Fruit fly (Drosophila melanogaster) whole organism, embryonic: ENCODE results near the gene twr.

Experiments
- Bteb2 ChIP-seq: fragments of 200-800 bp; sonication (Bioruptor generic); optimal IDR thresholded peaks from 2 replicates; lab custom pipeline; 2016; ENCODE audit warnings: missing biosample characterization, missing genetic modification characterization
- C15 ChIP-seq: fragments of 200-800 bp; sonication (Bioruptor generic); IDR thresholded peaks from 3 replicates; pipeline ENCODE4 v1.3.6; 2022; ENCODE audit warnings: missing biosample characterization, missing genetic modification characterization
- CG10147 ChIP-seq: fragments of 200-800 bp; sonication (Bioruptor generic); optimal IDR thresholded peaks from 2 replicates; lab custom pipeline; 2019; ENCODE audit warnings: missing biosample characterization, mild to moderate bottlenecking, missing genetic modification characterization, moderate library complexity
- CG10959 ChIP-seq: fragments of 200-800 bp; sonication (Bioruptor generic); IDR thresholded peaks from 2 replicates; pipeline ENCODE4 v1.3.6; 2022; ENCODE audit warnings: missing biosample characterization, missing genetic modification characterization
- CG12299 ChIP-seq: fragments of 200-800 bp; sonication (Bioruptor generic); optimal IDR thresholded peaks from 2 replicates; lab custom pipeline; 2018; ENCODE audit warnings: missing biosample characterization, mild to moderate bottlenecking, missing genetic modification characterization
- CG12769 ChIP-seq: fragments of 200-800 bp; sonication (Bioruptor generic); optimal IDR thresholded peaks from 2 replicates; lab custom pipeline; 2019; ENCODE audit warnings: missing biosample characterization, mild to moderate bottlenecking, missing genetic modification characterization, moderate library complexity
- CG13287 ChIP-seq: fragments of 200-800 bp; sonication (Bioruptor generic); IDR thresholded peaks from 2 replicates; pipeline ENCODE4 v1.3.6; 2022; ENCODE audit warnings: missing biosample characterization, missing genetic modification characterization; ENCODE audit not compliant: partially characterized antibody
- CG1529 ChIP-seq: fragments of 200-800 bp; sonication (Bioruptor generic); optimal IDR thresholded peaks from 3 replicates; lab custom pipeline; 2018; ENCODE audit warnings: missing biosample characterization, missing genetic modification characterization
- CG17186 ChIP-seq: fragments of 200-800 bp; sonication (Bioruptor generic); optimal IDR thresholded peaks from 3 replicates; lab custom pipeline; 2017; ENCODE audit warnings: missing biosample characterization, missing genetic modification reagents, missing genetic modification characterization
- CG17385 ChIP-seq: fragments of 200-800 bp; sonication (Bioruptor generic); optimal IDR thresholded peaks from 3 replicates; lab custom pipeline; 2018; ENCODE audit warnings: missing biosample characterization, mild to moderate bottlenecking, missing genetic modification characterization
- CG18764 ChIP-seq: fragments of 200-800 bp; sonication (Bioruptor generic); optimal IDR thresholded peaks from 3 replicates; lab custom pipeline; 2016; ENCODE audit warnings: missing biosample characterization, missing genetic modification characterization
- CG30431 ChIP-seq: fragments of 200-800 bp; sonication (Bioruptor generic); optimal IDR thresholded peaks from 2 replicates; lab custom pipeline; 2017; ENCODE audit warnings: missing biosample characterization, missing genetic modification characterization
- CG5180 ChIP-seq: fragments of 200-800 bp; sonication (Bioruptor generic); optimal IDR thresholded peaks from 3 replicates; lab custom pipeline; 2017; ENCODE audit warnings: missing biosample characterization, missing genetic modification characterization, mild to moderate bottlenecking, moderate library complexity, missing genetic modification reagents
- CG5245 ChIP-seq: fragments of 200-800 bp; sonication (Bioruptor generic); optimal IDR thresholded peaks from 3 replicates; lab custom pipeline; 2016; ENCODE audit warnings: missing biosample characterization, missing genetic modification characterization
- CG6175 ChIP-seq: fragments of 200-800 bp; sonication (Bioruptor generic); IDR thresholded peaks from 3 replicates; pipeline ENCODE4 v1.3.6; 2022; ENCODE audit warnings: missing biosample characterization, missing genetic modification characterization
- CG6791 ChIP-seq: fragments of 200-800 bp; sonication (Bioruptor generic); IDR thresholded peaks from 3 replicates; pipeline ENCODE4 v1.3.6; 2022; ENCODE audit warnings: missing biosample characterization, missing genetic modification characterization; ENCODE audit not compliant: partially characterized antibody
- CG8290 ChIP-seq, 3 experiments: fragments of 200-800 bp; sonication (Bioruptor generic); optimal IDR thresholded peaks; 2 replicates each; lab custom pipeline; 2016 to 2019; ENCODE audit warnings: missing biosample characterization in 3 of 3, missing genetic modification characterization in 3 of 3, mild to moderate bottlenecking in 2 of 3, moderate library complexity in 1 of 3
- Dad ChIP-seq: fragments of 200-800 bp; sonication (Bioruptor generic); optimal IDR thresholded peaks from 3 replicates; lab custom pipeline; 2016; ENCODE audit warnings: missing biosample characterization, missing genetic modification characterization
- Dek ChIP-seq: fragments of 200-800 bp; sonication (Bioruptor generic); optimal IDR thresholded peaks from 3 replicates; lab custom pipeline; 2019; ENCODE audit warnings: missing biosample characterization, mild to moderate bottlenecking, missing genetic modification characterization, moderate library complexity
- Ets65A ChIP-seq: fragments of 200-800 bp; sonication (Bioruptor generic); peaks from one replicate; lab custom pipeline; 2016; ENCODE audit warnings: missing biosample characterization, missing genetic modification characterization
- Hr51 ChIP-seq, 2 experiments: fragments of 200-800 bp; sonication (Bioruptor generic); optimal IDR thresholded peaks; 2 replicates in 1 of 2; 3 replicates in 1 of 2; lab custom pipeline; 2016 to 2018; ENCODE audit warnings: missing biosample characterization in 2 of 2, missing genetic modification characterization in 2 of 2, mild to moderate bottlenecking in 1 of 2, moderate library complexity in 1 of 2
- Jarid2 ChIP-seq: fragments of 200-800 bp; sonication (Bioruptor generic); optimal IDR thresholded peaks from 3 replicates; lab custom pipeline; 2017; ENCODE audit warnings: mild to moderate bottlenecking, missing biosample characterization, missing genetic modification reagents, missing genetic modification characterization
- Lpt ChIP-seq: fragments of >200 bp; optimal IDR thresholded peaks from 2 replicates; lab custom pipeline; 2018; ENCODE audit warnings: missing biosample characterization, missing genetic modification characterization
- Mad ChIP-seq: fragments of 200-800 bp; sonication (Bioruptor generic); optimal IDR thresholded peaks from 2 replicates; lab custom pipeline; 2016; ENCODE audit warnings: missing biosample characterization, missing genetic modification characterization
- Pdp1 ChIP-seq, 2 experiments: fragments of 200-800 bp; sonication (Bioruptor generic); optimal IDR thresholded peaks; 3 replicates each; lab custom pipeline; 2016; ENCODE audit warnings: missing biosample characterization in 2 of 2, missing genetic modification characterization in 2 of 2, mild to moderate bottlenecking in 1 of 2, moderate library complexity in 1 of 2
- Rx ChIP-seq: fragments of 200-800 bp; sonication (Bioruptor generic); IDR thresholded peaks from 2 replicates; pipeline ENCODE4 v1.3.6; 2022; ENCODE audit warnings: missing biosample characterization, missing genetic modification characterization
- Vsx1 ChIP-seq: fragments of 200-800 bp; sonication (Bioruptor generic); optimal IDR thresholded peaks from 2 replicates; lab custom pipeline; 2017; ENCODE audit warnings: missing biosample characterization, mild to moderate bottlenecking, missing genetic modification characterization, missing genetic modification reagents
- bowl ChIP-seq: fragments of 200-800 bp; sonication (Bioruptor generic); IDR thresholded peaks from 2 replicates; pipeline ENCODE4 v1.3.6; 2022; ENCODE audit warnings: missing biosample characterization, missing genetic modification characterization
- chm ChIP-seq: fragments of 200-800 bp; sonication (Bioruptor generic); IDR thresholded peaks from 2 replicates; pipeline ENCODE4 v1.3.6; 2022; ENCODE audit warnings: missing biosample characterization, missing genetic modification characterization
- crol ChIP-seq: fragments of 200-800 bp; sonication (Bioruptor generic); IDR thresholded peaks from 2 replicates; pipeline ENCODE4 v1.3.6; 2022; ENCODE audit warnings: missing biosample characterization, missing genetic modification characterization
- dm ChIP-seq: fragments of 200-800 bp; sonication (Bioruptor generic); optimal IDR thresholded peaks from 3 replicates; lab custom pipeline; 2016; ENCODE audit warnings: missing biosample characterization, missing genetic modification characterization
- ems ChIP-seq: fragments of 200-800 bp; sonication (Bioruptor generic); optimal IDR thresholded peaks from 3 replicates; lab custom pipeline; 2016; ENCODE audit warnings: missing biosample characterization, missing genetic modification characterization
- exex ChIP-seq: fragments of 200-800 bp; sonication (Bioruptor generic); optimal IDR thresholded peaks from 4 replicates; lab custom pipeline; 2018; ENCODE audit warnings: missing biosample characterization, mild to moderate bottlenecking, missing genetic modification characterization, moderate library complexity
- fd102C ChIP-seq: fragments of 200-800 bp; sonication (Bioruptor generic); optimal IDR thresholded peaks from 2 replicates; lab custom pipeline; 2018; ENCODE audit warnings: missing biosample characterization, mild to moderate bottlenecking, missing genetic modification characterization, moderate library complexity
- fd64A ChIP-seq: fragments of 200-800 bp; sonication (Bioruptor generic); optimal IDR thresholded peaks from 3 replicates; lab custom pipeline; 2018; ENCODE audit warnings: missing biosample characterization, mild to moderate bottlenecking, missing genetic modification characterization
- ftz-f1 ChIP-seq: fragments of 200-800 bp; sonication (Bioruptor generic); optimal IDR thresholded peaks from 2 replicates; lab custom pipeline; 2016; ENCODE audit warnings: missing biosample characterization, missing genetic modification characterization
- gsb-n ChIP-seq: fragments of 200-800 bp; sonication (Bioruptor generic); optimal IDR thresholded peaks from 3 replicates; lab custom pipeline; 2018; ENCODE audit warnings: missing biosample characterization, mild to moderate bottlenecking, missing genetic modification characterization
- jumu ChIP-seq: fragments of 200-800 bp; sonication (Bioruptor generic); optimal IDR thresholded peaks from 3 replicates; lab custom pipeline; 2016; ENCODE audit warnings: missing biosample characterization, missing genetic modification characterization
- mld ChIP-seq: fragments of 200-800 bp; sonication (Bioruptor generic); IDR thresholded peaks from 3 replicates; pipeline ENCODE4 v1.3.6; 2022; ENCODE audit warnings: missing biosample characterization, missing genetic modification characterization; ENCODE audit not compliant: partially characterized antibody
- pan ChIP-seq, 4 experiments: fragments of >200 bp in 3 of 4; fragments of 200-800 bp in 1 of 4; sonication (Bioruptor generic) in 1 of 4; optimal IDR thresholded peaks in 3 of 4; IDR thresholded peaks in 1 of 4; 2 replicates each; pipeline versions ENCODE4 v1.3.6 to Lab custom; 2017 to 2022; ENCODE audit warnings: missing biosample characterization in 2 of 4, missing genetic modification characterization in 2 of 4, mixed read lengths in 1 of 4
- repo ChIP-seq: fragments of 200-800 bp; sonication (Bioruptor generic); optimal IDR thresholded peaks from 2 replicates; lab custom pipeline; 2016; ENCODE audit warnings: missing biosample characterization, missing genetic modification characterization
- seq ChIP-seq: fragments of 200-800 bp; sonication (Bioruptor generic); IDR thresholded peaks from 2 replicates; pipeline ENCODE4 v1.3.6; 2022; ENCODE audit warnings: missing biosample characterization, missing genetic modification characterization
- sim ChIP-seq: fragments of 200-800 bp; sonication (Bioruptor generic); IDR thresholded peaks from 2 replicates; pipeline ENCODE4 v1.3.6; 2022; ENCODE audit warnings: missing biosample characterization, missing genetic modification characterization
- sima ChIP-seq: fragments of 200-800 bp; sonication (Bioruptor generic); optimal IDR thresholded peaks from 2 replicates; lab custom pipeline; 2016; ENCODE audit warnings: missing biosample characterization, missing genetic modification characterization
- sob ChIP-seq: fragments of 200-800 bp; sonication (Bioruptor generic); IDR thresholded peaks from 2 replicates; pipeline ENCODE4 v1.3.6; 2022; ENCODE audit warnings: missing biosample characterization, missing genetic modification characterization
- unc-4 ChIP-seq: fragments of 200-800 bp; sonication (Bioruptor generic); IDR thresholded peaks from 2 replicates; pipeline ENCODE4 v1.3.6; 2022; ENCODE audit warnings: missing biosample characterization, missing genetic modification characterization; ENCODE audit not compliant: partially characterized antibody
- usp ChIP-seq: fragments of >200 bp; optimal IDR thresholded peaks from 2 replicates; lab custom pipeline; 2017; ENCODE audit warnings: missing biosample characterization, missing genetic modification characterization
- vvl ChIP-seq: fragments of 200-800 bp; sonication (Bioruptor generic); IDR thresholded peaks from 2 replicates; pipeline ENCODE4 v1.3.6; 2022; ENCODE audit warnings: missing biosample characterization, missing genetic modification characterization
- wek ChIP-seq: fragments of 200-800 bp; sonication (Bioruptor generic); optimal IDR thresholded peaks from 3 replicates; lab custom pipeline; 2018; ENCODE audit warnings: missing biosample characterization, mild to moderate bottlenecking, missing genetic modification characterization, moderate library complexity
- z ChIP-seq: fragments of 200-800 bp; sonication (Bioruptor generic); IDR thresholded peaks from 3 replicates; pipeline ENCODE4 v1.3.6; 2022; ENCODE audit warnings: missing biosample characterization, missing genetic modification characterization

The twr gene

dm6 chr3R:6665117-6665654 is 7.5 kb downstream of the twr start (continued):
- TF ChIP-seq exex (tag; lab: Kevin White, UChicago) (no peak), CG30431 (peak; percentile 13), seq (0 out of 2 replicates have a peak, but pooled peaks have one; percentile 20), vvl (no peak), chm (GFP tag; lab: Robert Waterston, UW) (peak; percentile 54; the same call in 1 of the 2 replicates), Rx (no peak), ftz-f1 (GFP tag; lab: Kevin White, UChicago) (no peak), bowl (no peak), fd102C (GFP tag; lab: Kevin White, UChicago) (peak; percentile 17), CG6175 (GFP tag; lab: Robert Waterston, UW) (0 out of 3 replicates have a peak, but pooled peaks have one; percentile 51), CG8290 (GFP tag; optimal IDR thresholded peaks at IDR 0.05; lab: Kevin White, UChicago) (no peak), CG8290 (tag; optimal IDR thresholded peaks at IDR 0.05; lab: Kevin White, UChicago) (peak in 1 of 2 experiments; percentile 56), CG1529 (peak; percentile 39), jumu (no peak), CG12769 (tag; lab: Kevin White, UChicago) (peak; percentile 37), Mad (GFP tag; lab: Kevin White, UChicago) (no peak), CG17186 (GFP tag; lab: Kevin White, UChicago) (peak; percentile 45), crol (GFP tag; lab: Robert Waterston, UW) (peak; percentile 96), CG10959 (GFP tag; lab: Robert Waterston, UW) (peak; percentile 8; the same call in 1 of the 2 replicates), CG13287 (GFP tag; lab: Robert Waterston, UW) (no peak), CG5180 (GFP tag; lab: Kevin White, UChicago) (peak; percentile 90), Vsx1 (GFP tag; lab: Kevin White, UChicago) (peak; percentile 39), Jarid2 (GFP tag; lab: Kevin White, UChicago) (peak; percentile 3), CG6791 (GFP tag; lab: Robert Waterston, UW) (no peak)

dm6 chr3R:6667245-6667644 is 9.6 kb downstream of the twr start:
- TF ChIP-seq Lpt = no peak
- TF ChIP-seq mld (GFP tag; lab: Robert Waterston, UW) = no peak
- no peak for TF ChIP-seq Bteb2 (GFP tag; lab: Kevin White, UChicago)
- no peak for TF ChIP-seq repo (GFP tag; lab: Kevin White, UChicago)
- TF ChIP-seq CG18764 (GFP tag; lab: Kevin White, UChicago) = no peak
- no peak for TF ChIP-seq z (GFP tag; lab: Robert Waterston, UW)
- peak; percentile 73 for TF ChIP-seq gsb-n (tag; lab: Kevin White, UChicago)
- no peak for TF ChIP-seq unc-4 (GFP tag; lab: Robert Waterston, UW)
- TF ChIP-seq CG12299 (tag; lab: Kevin White, UChicago) = no peak
- TF ChIP-seq fd64A = peak; percentile 70
- TF ChIP-seq seq = no peak
- TF ChIP-seq Pdp1 (GFP tag; optimal IDR thresholded peaks at IDR 0.05; lab: Kevin White, UChicago) = peak in 1 of 2 experiments; percentile 38
- TF ChIP-seq CG17385 (GFP tag; lab: Kevin White, UChicago) = no peak
- no peak for TF ChIP-seq CG10147
- no peak for TF ChIP-seq sob (GFP tag; lab: Robert Waterston, UW)
- no peak for TF ChIP-seq sim (GFP tag; lab: Robert Waterston, UW)
- TF ChIP-seq C15 (GFP tag; lab: Robert Waterston, UW) = no peak
- TF ChIP-seq Hr51 (GFP tag; optimal IDR thresholded peaks at IDR 0.05; lab: Kevin White, UChicago) = no peak
- TF ChIP-seq dm = no peak
- TF ChIP-seq CG5245 (GFP tag; lab: Kevin White, UChicago) = peak; percentile 5
- TF ChIP-seq Ets65A = no peak
- no peak for TF ChIP-seq sima
- TF ChIP-seq ems = no peak
- no peak for TF ChIP-seq Dek (tag; lab: Kevin White, UChicago)
- TF ChIP-seq Dad (GFP tag; lab: Kevin White, UChicago) = no peak
- peak; percentile 62 for TF ChIP-seq wek (GFP tag; lab: Kevin White, UChicago)
- no peak for TF ChIP-seq pan (optimal IDR thresholded peaks at IDR 0.05; lab: Kevin White, UChicago)
- TF ChIP-seq pan (GFP tag; optimal IDR thresholded peaks at IDR 0.05 in 1 of 2, IDR thresholded peaks at IDR 0.05 in 1 of 2) = no peak
- TF ChIP-seq usp = no peak
